Fruit fly (Drosophila melanogaster): ENCODE data around the gene CheB93a.

Gene CheB93a

dm6 chr3R:21373403-21374326 is 33.6 kb upstream of the CheB93a start (continued):
- TF ChIP-seq CG17802 (tag; optimal IDR thresholded peaks at IDR 0.05) (peak; percentile 36), Asciz (GFP tag; optimal IDR thresholded peaks at IDR 0.05) (no peak), CG6765 (GFP tag; optimal IDR thresholded peaks at IDR 0.05) (peak; percentile 21), CG10979 (tag; optimal IDR thresholded peaks at IDR 0.05) (peak; percentile 7)

- TF ChIP-seq CG8388 (GFP tag; optimal IDR thresholded peaks at IDR 0.05) (no peak), CG6272 (GFP tag; IDR thresholded peaks at IDR 0.05) (no peak), B-H2 (GFP tag; optimal IDR thresholded peaks at IDR 0.05) (peak; percentile 43), nerfin-1 (tag; optimal IDR thresholded peaks at IDR 0.05) (peak; percentile 65), unpg (GFP tag; optimal IDR thresholded peaks at IDR 0.05) (peak; percentile 17), CG1529 (GFP tag; optimal IDR thresholded peaks at IDR 0.05) (no peak), pan (optimal IDR thresholded peaks at IDR 0.05) (no peak), pan (GFP tag; optimal IDR thresholded peaks at IDR 0.05 in 1 of 2, IDR thresholded peaks at IDR 0.05 in 1 of 2) (peak in 1 of 2 experiments; percentile 6), Hr51 (GFP tag; optimal IDR thresholded peaks at IDR 0.05) (peak in 1 of 2 experiments; percentile 82), CG7987 (GFP tag; optimal IDR thresholded peaks at IDR 0.05) (peak; percentile 57), Nf-YC (tag; optimal IDR thresholded peaks at IDR 0.05) (peak; percentile 90), CG15011 (GFP tag; optimal IDR thresholded peaks at IDR 0.05) (no peak), Ets65A (GFP tag) (no peak), Atf-2 (GFP tag; optimal IDR thresholded peaks at IDR 0.05) (no peak), BtbVII (GFP tag; optimal IDR thresholded peaks at IDR 0.05) (peak; percentile 35), CG13624 (GFP tag; optimal IDR thresholded peaks at IDR 0.05) (peak; percentile 4), CG12769 (tag; optimal IDR thresholded peaks at IDR 0.05) (no peak), PHDP (tag; optimal IDR thresholded peaks at IDR 0.05) (no peak), CG2116 (GFP tag; optimal IDR thresholded peaks at IDR 0.05) (peak; percentile 40), E2f1 (GFP tag; IDR thresholded peaks at IDR 0.05) (peak; percentile 71; the same call in 1 of the 2 replicates), CG17829 (tag; optimal IDR thresholded peaks at IDR 0.05) (peak; percentile 45), ato (GFP tag; IDR thresholded peaks at IDR 0.05; ENCODE audit: partially characterized antibody) (peak; percentile 72), psq (GFP tag; optimal IDR thresholded peaks at IDR 0.05) (no peak), CG1602 (GFP tag; optimal IDR thresholded peaks at IDR 0.05) (no peak), dysf (GFP tag; IDR thresholded peaks at IDR 0.05) (no peak), pfk (GFP tag; optimal IDR thresholded peaks at IDR 0.05) (peak; percentile 58), CG14014 (GFP tag; IDR thresholded peaks at IDR 0.05) (peak; percentile 51; the same call in 1 of the 2 replicates), da (GFP tag; optimal IDR thresholded peaks at IDR 0.05) (no peak), CG14860 (GFP tag; IDR thresholded peaks at IDR 0.05; ENCODE audit: partially characterized antibody) (no peak), CG2712 (tag; optimal IDR thresholded peaks at IDR 0.05) (peak; percentile 28), CG12071 (GFP tag; optimal IDR thresholded peaks at IDR 0.05) (peak; percentile 59), CG10147 (GFP tag; optimal IDR thresholded peaks at IDR 0.05) (peak; percentile 18), Mes4 (GFP tag; optimal IDR thresholded peaks at IDR 0.05) (no peak), Mrtf (GFP tag; IDR thresholded peaks at IDR 0.05) (no peak), CG10267 (tag; optimal IDR thresholded peaks at IDR 0.05) (peak; percentile 25), Ptx1 (GFP tag; IDR thresholded peaks at IDR 0.05) (no peak), exex (tag; optimal IDR thresholded peaks at IDR 0.05) (no peak), Bteb2 (GFP tag; optimal IDR thresholded peaks at IDR 0.05) (no peak), Dip3 (GFP tag; optimal IDR thresholded peaks at IDR 0.05) (no peak), Eip74EF (GFP tag; optimal IDR thresholded peaks at IDR 0.05) (no peak), CG6791 (GFP tag; IDR thresholded peaks at IDR 0.05; ENCODE audit: partially characterized antibody) (peak; percentile 66; the same call in 2 of the 3 replicates), CG13287 (GFP tag; IDR thresholded peaks at IDR 0.05; ENCODE audit: partially characterized antibody) (peak; percentile 75)
Observed at dm6 chr3R:21376331-21376761, 30.9 kb upstream of the CheB93a start.
